Fruit fly (Drosophila melanogaster): ENCODE data around the gene CG42658.

CG42658 gene

dm6 chr2L:2299803-2300202 lies 12.1 kb upstream of the CG42658 start, which contains the start of gene CG31949:
TSS of gene CG31949 (plus strand) at chr2L:2300103.
- TF ChIP-seq jim (GFP tag; optimal IDR thresholded peaks at IDR 0.05) (no peak), Rel (GFP tag; optimal IDR thresholded peaks at IDR 0.05) (no peak), Rel (tag; optimal IDR thresholded peaks at IDR 0.05) (no peak), GATAd (GFP tag; optimal IDR thresholded peaks at IDR 0.05) (no peak), pan (optimal IDR thresholded peaks at IDR 0.05) (no peak)

dm6 chr2L:2290638-2291037 lies 2.9 kb upstream of the CG42658 start, which contains the start of gene robl22E:
TSS of gene robl22E (minus strand) at chr2L:2290738.
- no peak for TF ChIP-seq lola (GFP tag; optimal IDR thresholded peaks at IDR 0.05)
- TF ChIP-seq dmrt93B (GFP tag; optimal IDR thresholded peaks at IDR 0.05), result no peak
- TF ChIP-seq Abd-B (GFP tag; optimal IDR thresholded peaks at IDR 0.05), result no peak
- no peak for TF ChIP-seq dl (GFP tag; optimal IDR thresholded peaks at IDR 0.05; ENCODE audit: insufficient read depth in 1 of 2, partially characterized antibody in 2 of 2)
- no peak for TF ChIP-seq fru (GFP tag; optimal IDR thresholded peaks at IDR 0.05)
- TF ChIP-seq Rel (GFP tag; optimal IDR thresholded peaks at IDR 0.05), result no peak
- no peak for TF ChIP-seq Rel (tag; optimal IDR thresholded peaks at IDR 0.05)
- no peak for TF ChIP-seq CG32264 (GFP tag; optimal IDR thresholded peaks at IDR 0.05)
- no peak for TF ChIP-seq h (GFP tag; optimal IDR thresholded peaks at IDR 0.05)
- no peak for TF ChIP-seq ey (GFP tag; optimal IDR thresholded peaks at IDR 0.05)
- TF ChIP-seq woc (GFP tag; optimal IDR thresholded peaks at IDR 0.05), result no peak
- no peak for TF ChIP-seq br (GFP tag; optimal IDR thresholded peaks at IDR 0.05)
- no peak for TF ChIP-seq Dfd (GFP tag; optimal IDR thresholded peaks at IDR 0.05)

dm6 chr2L:2289316-2289715 lies 1.6 kb upstream of the CG42658 start, which contains the start of gene CG17237:
TSS of gene CG17237 (minus strand) at chr2L:2289416.
- TF ChIP-seq dl (GFP tag; optimal IDR thresholded peaks at IDR 0.05; ENCODE audit: insufficient read depth in 1 of 2, partially characterized antibody in 2 of 2), result no peak
- no peak for TF ChIP-seq Jra (GFP tag; optimal IDR thresholded peaks at IDR 0.05)
- TF ChIP-seq Dif (GFP tag; optimal IDR thresholded peaks at IDR 0.05; ENCODE audit: partially characterized antibody), result no peak

DNA sequence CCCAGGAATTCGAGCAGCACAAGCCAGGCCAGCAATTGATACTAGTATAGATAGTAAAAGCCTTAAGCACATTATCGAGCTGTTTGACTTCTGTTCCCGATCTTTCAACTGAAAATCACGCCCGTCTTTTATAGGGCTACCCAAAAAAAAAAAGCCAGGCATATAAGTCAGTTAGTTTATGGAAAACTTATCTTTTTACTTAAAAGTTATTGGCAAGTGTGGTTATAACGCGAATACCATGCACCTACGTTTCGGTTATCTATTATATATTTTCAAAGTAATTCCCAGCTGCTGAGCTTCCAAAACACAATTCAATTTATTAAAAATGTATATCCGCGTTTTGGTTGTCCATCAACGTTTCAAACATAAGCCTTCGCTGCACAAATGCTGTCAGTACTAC lies 934 bp downstream of the CG42658 start, which contains the start of gene CG31681:
TSS of gene CG31681 (minus strand) at position 101 of the 400 bp plus-strand sequence.
- TF ChIP-seq dsf (GFP tag; optimal IDR thresholded peaks at IDR 0.05; ENCODE audit: borderline replicate concordance), result no peak
- TF ChIP-seq psq (GFP tag; optimal IDR thresholded peaks at IDR 0.05), result no peak
- TF ChIP-seq Dfd (GFP tag; optimal IDR thresholded peaks at IDR 0.05), result no peak
- no peak for TF ChIP-seq CrebA (GFP tag; optimal IDR thresholded peaks at IDR 0.05; ENCODE audit: borderline replicate concordance)
- TF ChIP-seq pan (optimal IDR thresholded peaks at IDR 0.05), result no peak
- no peak for TF ChIP-seq tai (GFP tag; optimal IDR thresholded peaks at IDR 0.05)
- no peak for TF ChIP-seq Mio (GFP tag; optimal IDR thresholded peaks at IDR 0.05)
- no peak for TF ChIP-seq br (GFP tag; optimal IDR thresholded peaks at IDR 0.05)
- TF ChIP-seq jim (GFP tag; optimal IDR thresholded peaks at IDR 0.05), result no peak
- no peak for TF ChIP-seq h (GFP tag; optimal IDR thresholded peaks at IDR 0.05)
- no peak for TF ChIP-seq lola (GFP tag; optimal IDR thresholded peaks at IDR 0.05)
- TF ChIP-seq CG32264 (GFP tag; optimal IDR thresholded peaks at IDR 0.05), result no peak
- TF ChIP-seq Sp1 (GFP tag; optimal IDR thresholded peaks at IDR 0.05), result no peak

DNA sequence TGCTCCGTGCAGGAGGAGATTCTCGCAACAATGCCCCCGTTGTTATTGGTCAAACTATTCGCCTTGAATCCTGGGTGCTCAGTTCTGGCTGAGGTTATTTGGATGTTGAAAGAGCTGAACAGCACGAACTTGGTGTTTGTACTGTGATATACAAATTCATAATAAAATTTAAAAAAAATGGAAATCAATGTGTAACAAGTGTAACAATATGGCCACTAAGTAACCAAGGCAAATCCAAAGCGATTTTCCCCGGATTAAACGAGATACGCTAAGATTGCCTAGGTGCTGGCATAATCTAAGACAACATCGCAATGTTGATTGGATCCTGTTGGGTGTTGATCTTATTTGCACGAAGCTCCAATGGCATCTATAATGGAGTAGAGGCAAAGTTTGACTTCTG lies 2.8 kb downstream of the CG42658 start, which contains the start of gene CG4271:
TSS of gene CG4271 (plus strand) at position 301 of the 400 bp plus-strand sequence.
- TF ChIP-seq dl (GFP tag; optimal IDR thresholded peaks at IDR 0.05; ENCODE audit: insufficient read depth in 1 of 2, partially characterized antibody in 2 of 2) (no peak), dsf (GFP tag; optimal IDR thresholded peaks at IDR 0.05; ENCODE audit: borderline replicate concordance) (no peak), Abd-B (GFP tag; optimal IDR thresholded peaks at IDR 0.05) (no peak), Hr78 (GFP tag; optimal IDR thresholded peaks at IDR 0.05) (no peak), h (GFP tag; optimal IDR thresholded peaks at IDR 0.05) (no peak), Rel (GFP tag; optimal IDR thresholded peaks at IDR 0.05) (no peak), Rel (tag; optimal IDR thresholded peaks at IDR 0.05) (no peak), foxo (GFP tag; optimal IDR thresholded peaks at IDR 0.05) (no peak), Vsx2 (GFP tag; optimal IDR thresholded peaks at IDR 0.05; ENCODE audit: partially characterized antibody) (no peak), sv (GFP tag; optimal IDR thresholded peaks at IDR 0.05) (no peak), sage (GFP tag; optimal IDR thresholded peaks at IDR 0.05) (no peak), fru (GFP tag; optimal IDR thresholded peaks at IDR 0.05) (no peak), lola (GFP tag; optimal IDR thresholded peaks at IDR 0.05) (no peak), tai (GFP tag; optimal IDR thresholded peaks at IDR 0.05) (no peak)

DNA sequence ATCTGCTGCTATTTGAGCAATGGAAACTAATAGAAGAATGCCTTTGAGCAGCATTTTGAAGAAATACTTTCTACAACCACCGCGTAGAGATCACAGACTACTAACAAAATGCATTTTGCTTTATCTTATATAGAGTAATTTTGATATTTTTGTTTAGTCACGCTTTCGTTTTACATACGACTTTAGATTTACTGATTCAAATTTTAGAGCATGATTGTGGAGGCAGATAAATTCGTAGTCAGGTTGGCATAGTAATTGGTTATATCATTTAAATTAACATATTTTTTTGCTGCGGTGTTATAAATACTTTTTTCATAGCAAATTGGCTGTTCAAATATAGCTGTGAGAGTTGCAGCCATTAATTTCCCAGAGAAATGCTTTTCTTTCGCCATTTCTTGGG lies 18.7 kb downstream of the CG42658 start, which contains the start of gene CG17242:
TSS of gene CG17242 (minus strand) at position 101 of the 400 bp plus-strand sequence.
- TF ChIP-seq dl (GFP tag; optimal IDR thresholded peaks at IDR 0.05; ENCODE audit: insufficient read depth in 1 of 2, partially characterized antibody in 2 of 2), result no peak
- no peak for TF ChIP-seq Hnf4 (GFP tag; optimal IDR thresholded peaks at IDR 0.05)
- TF ChIP-seq ey (GFP tag; optimal IDR thresholded peaks at IDR 0.05), result no peak
- no peak for TF ChIP-seq sage (GFP tag; optimal IDR thresholded peaks at IDR 0.05)
- TF ChIP-seq CG9705 (GFP tag; optimal IDR thresholded peaks at IDR 0.05), result no peak
- TF ChIP-seq psq (GFP tag; optimal IDR thresholded peaks at IDR 0.05), result no peak
- TF ChIP-seq br (GFP tag; optimal IDR thresholded peaks at IDR 0.05), result no peak
- TF ChIP-seq tai (GFP tag; optimal IDR thresholded peaks at IDR 0.05), result no peak
- no peak for TF ChIP-seq fru (GFP tag; optimal IDR thresholded peaks at IDR 0.05)
- TF ChIP-seq Dfd (GFP tag; optimal IDR thresholded peaks at IDR 0.05), result no peak
- TF ChIP-seq dsf (GFP tag; optimal IDR thresholded peaks at IDR 0.05; ENCODE audit: borderline replicate concordance), result no peak
- no peak for TF ChIP-seq GATAd (GFP tag; optimal IDR thresholded peaks at IDR 0.05)
- TF ChIP-seq OdsH (GFP tag; optimal IDR thresholded peaks at IDR 0.05), result no peak
- TF ChIP-seq Rel (GFP tag; optimal IDR thresholded peaks at IDR 0.05), result no peak
- no peak for TF ChIP-seq Rel (tag; optimal IDR thresholded peaks at IDR 0.05)
- TF ChIP-seq CrebA (GFP tag; optimal IDR thresholded peaks at IDR 0.05; ENCODE audit: borderline replicate concordance), result no peak
- no peak for TF ChIP-seq Myc (optimal IDR thresholded peaks at IDR 0.05)
- no peak for TF ChIP-seq brk (GFP tag; optimal IDR thresholded peaks at IDR 0.05)
